Worm (Caenorhabditis elegans) whole organism, mixed stage, embryonic: ENCODE results near the gene mans-4.

Experiments used
- bed-3 ChIP-seq: fragments of 200-800 bp; sonication (Bioruptor generic); optimal IDR thresholded peaks from 3 replicates; lab custom pipeline; 2018; ENCODE audit warnings: mild to moderate bottlenecking, missing genetic modification characterization, moderate library complexity, missing compliant biosample characterization
- blmp-1 ChIP-seq: fragments of 150-350 bp; optimal IDR thresholded peaks from 2 replicates; lab custom pipeline; 2014; ENCODE audit warnings: missing biosample characterization, missing genetic modification characterization
- ceh-39 ChIP-seq: fragments of 150-350 bp; optimal IDR thresholded peaks from 2 replicates; lab custom pipeline; 2014; ENCODE audit warnings: missing biosample characterization, missing genetic modification characterization
- ceh-43 ChIP-seq: fragments of 200-800 bp; sonication (Bioruptor generic); optimal IDR thresholded peaks from 2 replicates; lab custom pipeline; 2018; ENCODE audit warnings: mild to moderate bottlenecking, missing genetic modification characterization, moderate library complexity, missing compliant biosample characterization
- ceh-83 ChIP-seq: fragments of 200-800 bp; sonication (Bioruptor generic); optimal IDR thresholded peaks from 2 replicates; lab custom pipeline; 2018; ENCODE audit warnings: mild to moderate bottlenecking, missing genetic modification characterization, missing compliant biosample characterization
- ces-1 ChIP-seq: fragments of 150-350 bp; optimal IDR thresholded peaks from 2 replicates; lab custom pipeline; 2014; ENCODE audit warnings: missing biosample characterization, missing genetic modification reagents, missing genetic modification characterization
- drap-1 ChIP-seq: fragments of 200-800 bp; sonication (Bioruptor generic); optimal IDR thresholded peaks from 3 replicates; lab custom pipeline; 2018; ENCODE audit warnings: mild to moderate bottlenecking, missing genetic modification characterization, missing compliant biosample characterization
- elt-3 ChIP-seq: fragments of 150-350 bp; optimal IDR thresholded peaks from 2 replicates; lab custom pipeline; 2014; ENCODE audit warnings: missing biosample characterization, missing genetic modification characterization
- ham-2 ChIP-seq: fragments of 200-800 bp; sonication (Bioruptor generic); optimal IDR thresholded peaks from 2 replicates; lab custom pipeline; 2018; ENCODE audit warnings: mild to moderate bottlenecking, missing genetic modification characterization, missing compliant biosample characterization
- hlh-1 ChIP-seq: fragments of 150-350 bp; optimal IDR thresholded peaks from 2 replicates; lab custom pipeline; 2014; ENCODE audit warnings: missing biosample characterization, missing genetic modification reagents, missing genetic modification characterization
- lin-13 ChIP-seq: fragments of 150-350 bp; optimal IDR thresholded peaks from 2 replicates; lab custom pipeline; 2014; ENCODE audit warnings: missing biosample characterization, missing genetic modification characterization
- lin-32 ChIP-seq: fragments of 200-800 bp; sonication (Bioruptor generic); optimal IDR thresholded peaks from 2 replicates; lab custom pipeline; 2018; ENCODE audit warnings: mild to moderate bottlenecking, missing genetic modification characterization, missing compliant biosample characterization
- lsy-2 ChIP-seq: fragments of 150-350 bp; optimal IDR thresholded peaks from 2 replicates; lab custom pipeline; 2014; ENCODE audit warnings: missing biosample characterization, missing genetic modification characterization
- mab-5 ChIP-seq: fragments of 150-350 bp; optimal IDR thresholded peaks from 2 replicates; lab custom pipeline; 2014; ENCODE audit warnings: missing biosample characterization, missing genetic modification characterization
- mep-1 ChIP-seq: fragments of 150-350 bp; optimal IDR thresholded peaks from 2 replicates; lab custom pipeline; 2017; ENCODE audit warnings: missing biosample characterization, missing genetic modification reagents, missing genetic modification characterization, inconsistent platforms
- mls-2 ChIP-seq: sonication (generic microtip); optimal IDR thresholded peaks from 2 replicates; lab custom pipeline; 2016; ENCODE audit warnings: mild to moderate bottlenecking, missing genetic modification characterization, moderate library complexity, missing compliant biosample characterization
- nhr-12 ChIP-seq: fragments of 150-350 bp; optimal IDR thresholded peaks from 2 replicates; lab custom pipeline; 2014; ENCODE audit warnings: missing biosample characterization, missing genetic modification characterization
- nhr-2 ChIP-seq: fragments of 150-350 bp; optimal IDR thresholded peaks from 2 replicates; lab custom pipeline; 2014; ENCODE audit warnings: missing biosample characterization, missing genetic modification characterization
- nhr-237 ChIP-seq: fragments of 150-350 bp; optimal IDR thresholded peaks from 2 replicates; lab custom pipeline; 2014; ENCODE audit warnings: missing biosample characterization, missing genetic modification characterization
- nhr-76 ChIP-seq: sonication (generic microtip); optimal IDR thresholded peaks from 2 replicates; lab custom pipeline; 2017; ENCODE audit warnings: missing biosample characterization, missing genetic modification characterization
- pha-4 ChIP-seq: fragments of 150-350 bp; optimal IDR thresholded peaks from 2 replicates; lab custom pipeline; 2018; ENCODE audit warnings: missing biosample characterization, missing genetic modification reagents, missing genetic modification characterization
- snpc-4 ChIP-seq: fragments of 150-350 bp; optimal IDR thresholded peaks from 2 replicates; lab custom pipeline; 2014; ENCODE audit warnings: missing biosample characterization, missing genetic modification characterization
- sptf-1 ChIP-seq: sonication (generic microtip); optimal IDR thresholded peaks from 2 replicates; lab custom pipeline; 2017; ENCODE audit warnings: mild to moderate bottlenecking, missing genetic modification characterization, moderate library complexity, missing compliant biosample characterization
- tbx-8 ChIP-seq: fragments of 200-800 bp; sonication (Bioruptor generic); optimal IDR thresholded peaks from 2 replicates; lab custom pipeline; 2018; ENCODE audit warnings: mild to moderate bottlenecking, missing genetic modification characterization, moderate library complexity, missing compliant biosample characterization
- unc-120 ChIP-seq: sonication (generic microtip); optimal IDR thresholded peaks from 2 replicates; lab custom pipeline; 2017; ENCODE audit warnings: missing genetic modification characterization, missing compliant biosample characterization; ENCODE audit not compliant: poor library complexity, severe bottlenecking
- unc-39 ChIP-seq: fragments of 150-350 bp; optimal IDR thresholded peaks from 2 replicates; lab custom pipeline; 2014; ENCODE audit warnings: missing biosample characterization, missing genetic modification characterization
- unc-62 ChIP-seq: fragments of 150-350 bp; optimal IDR thresholded peaks from 2 replicates; lab custom pipeline; 2014; ENCODE audit warnings: missing biosample characterization, missing genetic modification reagents, missing genetic modification characterization
- zip-8 ChIP-seq: fragments of 150-350 bp; optimal IDR thresholded peaks from 2 replicates; lab custom pipeline; 2014; ENCODE audit warnings: missing biosample characterization, missing genetic modification characterization
- ztf-11 ChIP-seq: fragments of 150-350 bp; optimal IDR thresholded peaks from 2 replicates; lab custom pipeline; 2014; ENCODE audit warnings: missing biosample characterization, missing genetic modification characterization

Gene mans-4

DNA sequence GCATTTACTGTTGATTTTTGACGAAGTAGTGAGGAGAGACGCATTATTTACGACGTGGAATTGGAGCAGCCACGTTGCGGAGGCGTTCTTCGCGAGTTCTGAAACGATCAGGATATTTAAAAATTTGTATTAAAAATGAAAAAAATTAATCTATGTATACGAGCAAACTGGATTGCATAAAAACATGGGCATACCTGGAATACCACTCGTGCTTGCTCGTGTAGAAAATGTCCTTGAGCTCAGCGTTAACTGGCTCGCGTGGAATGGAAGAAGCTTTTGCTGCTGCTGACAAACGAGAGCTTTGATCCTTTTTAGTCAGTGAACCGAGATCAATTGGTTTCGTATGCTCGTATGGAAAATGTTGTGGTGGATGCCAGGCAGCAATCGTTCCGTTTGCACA, 15.6 kb upstream of the mans-4 start, which contains the start of gene lpl-1:
TSS of gene lpl-1 (minus strand) at position 101 of the 400 bp plus-strand sequence.
- TF ChIP-seq tbx-8 (GFP tag; lab: Kevin White, UChicago) (no peak), sptf-1 (tag; lab: Kevin White, UChicago) (no peak), blmp-1 (tag; lab: Kevin White, UChicago) (no peak), bed-3 (GFP tag; lab: Kevin White, UChicago) (no peak), unc-39 (no peak), lsy-2 (tag; lab: Kevin White, UChicago) (no peak), ceh-39 (no peak), ceh-43 (GFP tag; lab: Kevin White, UChicago) (no peak), unc-62 (GFP tag; lab: Kevin White, UChicago) (no peak), nhr-237 (tag; lab: Kevin White, UChicago) (no peak), hlh-1 (tag; lab: Kevin White, UChicago) (no peak), zip-8 (tag; lab: Kevin White, UChicago) (no peak), mab-5 (tag; lab: Kevin White, UChicago) (no peak), unc-120 (tag; lab: Kevin White, UChicago) (no peak)

DNA sequence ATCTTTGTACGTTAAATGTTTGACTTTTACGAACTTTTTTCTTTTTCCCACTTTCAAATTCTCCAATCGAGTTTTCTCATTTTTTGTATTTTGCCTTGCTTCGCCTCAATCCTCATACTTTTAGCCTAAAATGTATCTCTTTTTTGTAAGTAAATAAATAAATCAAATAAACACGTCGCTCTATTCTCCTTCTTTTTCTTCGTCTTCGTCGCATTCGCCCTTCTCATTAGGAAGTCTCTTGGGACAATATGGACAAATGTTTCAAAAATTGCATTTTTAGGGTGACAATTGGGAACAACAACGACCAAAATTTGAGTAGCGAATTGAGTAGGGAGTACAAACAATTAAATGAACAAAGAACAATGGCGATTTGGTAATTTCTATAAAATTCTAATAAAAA, 13.6 kb upstream of the mans-4 start:
- TF ChIP-seq mls-2: no peak
- TF ChIP-seq ces-1: peak; percentile 95
- TF ChIP-seq, all 35 proteins: peak for 1

DNA sequence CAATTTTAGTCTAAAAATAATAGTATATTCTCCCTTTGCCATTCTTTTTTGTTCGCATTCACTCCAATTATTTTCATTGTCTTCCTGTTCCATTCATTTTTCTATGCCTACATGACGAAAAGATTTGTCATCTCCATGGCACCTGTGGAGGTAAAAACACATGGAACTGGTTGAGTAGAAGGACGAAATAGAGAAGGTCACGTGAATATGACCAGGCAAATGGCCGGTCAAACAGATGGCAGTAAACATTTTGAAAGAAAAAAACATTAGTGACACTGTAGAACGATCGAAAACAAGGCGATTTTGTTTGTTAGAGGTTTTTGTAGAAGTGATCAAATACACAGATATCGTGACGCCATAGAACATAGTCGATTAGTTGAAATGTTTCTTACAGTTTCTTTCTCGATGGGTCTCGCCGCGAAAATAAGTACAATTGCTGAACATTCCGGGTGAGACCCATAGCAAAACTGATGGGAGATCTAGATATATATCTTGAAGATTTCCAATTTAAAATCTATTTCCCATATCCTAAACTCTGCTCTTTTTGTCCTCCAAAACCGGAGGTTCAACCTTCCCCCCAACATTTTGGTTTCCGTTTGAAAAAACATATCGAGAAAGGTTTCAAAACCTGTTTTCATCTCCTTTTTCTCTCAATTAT, 12.3 kb upstream of the mans-4 start:
- TF ChIP-seq elt-3 (tag; lab: Kevin White, UChicago) (no peak), unc-39 (no peak), lin-13 (no peak), lin-32 (GFP tag; lab: Kevin White, UChicago) (no peak), zip-8 (tag; lab: Kevin White, UChicago) (no peak), hlh-1 (tag; lab: Kevin White, UChicago) (no peak), ceh-43 (GFP tag; lab: Kevin White, UChicago) (no peak), mls-2 (no peak), ceh-83 (no peak), snpc-4 (tag; lab: Kevin White, UChicago) (no peak), ztf-11 (tag; lab: Kevin White, UChicago) (no peak)
- TF ChIP-seq, all 35 proteins: peak for 0

DNA sequence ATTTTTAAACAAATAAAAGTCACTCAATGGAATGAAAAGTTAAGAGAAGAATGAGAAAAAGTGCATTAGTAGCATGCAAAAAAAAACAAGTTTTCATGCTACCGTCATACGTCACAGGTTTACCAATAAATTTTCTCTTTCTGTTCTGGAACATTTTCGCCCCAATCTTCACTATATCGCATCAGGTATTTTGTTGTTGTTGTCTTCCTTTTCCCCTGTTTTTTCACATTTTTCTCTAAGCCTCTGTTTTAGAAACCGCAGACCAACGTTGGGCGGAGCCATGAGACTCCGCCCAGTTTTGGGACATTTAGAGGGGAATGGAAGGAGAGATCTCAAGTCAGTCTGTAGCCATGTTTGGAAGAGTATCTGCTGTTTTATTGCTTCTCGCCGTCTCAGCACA, 9.9 kb upstream of the mans-4 start, which contains the start of gene msa-1:
TSS of gene msa-1 (plus strand) at position 301 of the 400 bp plus-strand sequence.
- no peak for TF ChIP-seq ces-1
- TF ChIP-seq nhr-76: no peak
- TF ChIP-seq blmp-1 (tag; lab: Kevin White, UChicago): no peak

DNA sequence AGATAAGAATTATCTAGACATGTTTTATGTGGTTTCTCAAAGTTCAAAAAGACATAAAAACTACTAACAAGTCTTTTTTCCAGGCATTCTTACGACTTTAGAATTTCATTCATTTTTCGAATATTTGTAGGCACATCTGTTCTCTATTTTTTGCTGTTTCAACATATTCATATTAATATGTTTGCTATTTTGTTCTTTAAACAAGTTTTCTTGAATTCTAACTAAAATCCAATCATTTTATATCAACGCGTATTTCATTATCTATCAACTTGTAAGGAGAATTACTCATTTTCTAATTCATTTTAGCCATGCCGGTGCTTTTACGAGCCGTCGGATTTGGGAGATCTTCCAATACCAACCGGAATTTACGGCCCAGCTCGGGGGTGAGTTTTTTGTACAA, 3.7 kb upstream of the mans-4 start, which contains the start of gene twk-8:
TSS of gene twk-8 (plus strand) at position 301 of the 400 bp plus-strand sequence.
- TF ChIP-seq mls-2 (no peak), nhr-76 (no peak), mep-1 (tag; lab: Kevin White, UChicago) (no peak), ces-1 (no peak), elt-3 (tag; lab: Kevin White, UChicago) (no peak), ham-2 (GFP tag; lab: Kevin White, UChicago) (no peak), mab-5 (tag; lab: Kevin White, UChicago) (no peak), lsy-2 (tag; lab: Kevin White, UChicago) (no peak), lin-13 (no peak), blmp-1 (tag; lab: Kevin White, UChicago) (no peak), unc-120 (tag; lab: Kevin White, UChicago) (no peak), ceh-43 (GFP tag; lab: Kevin White, UChicago) (no peak), nhr-2 (tag; lab: Kevin White, UChicago) (no peak), zip-8 (tag; lab: Kevin White, UChicago) (no peak), snpc-4 (tag; lab: Kevin White, UChicago) (no peak), pha-4 (tag; lab: Kevin White, UChicago) (no peak), unc-62 (GFP tag; lab: Kevin White, UChicago) (no peak), nhr-12 (tag; lab: Kevin White, UChicago) (no peak), unc-39 (no peak)

DNA sequence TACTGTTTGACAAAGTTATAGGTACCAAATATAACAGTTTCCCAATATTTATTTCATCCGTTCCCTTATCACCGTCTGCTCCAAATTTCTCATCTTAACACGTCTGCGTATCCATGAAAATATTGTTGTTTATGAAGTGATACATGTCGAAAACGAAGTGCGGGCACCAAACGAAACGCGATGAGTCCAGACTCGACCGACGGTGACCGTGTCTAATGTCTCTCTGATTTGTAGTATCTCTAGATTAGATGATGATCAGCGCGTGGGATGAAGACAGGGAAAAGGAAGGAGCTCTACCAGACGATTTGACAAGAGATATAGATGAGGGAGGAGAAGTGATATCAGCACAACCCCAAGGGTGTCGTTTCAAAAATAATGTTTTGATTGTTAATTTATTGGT, 1.8 kb upstream of the mans-4 start:
- no peak for TF ChIP-seq drap-1
- TF ChIP-seq unc-62 (GFP tag; lab: Kevin White, UChicago): peak; percentile 33
- peak; percentile 83 for TF ChIP-seq unc-120 (tag; lab: Kevin White, UChicago)
- no peak for TF ChIP-seq ceh-39
- TF ChIP-seq hlh-1 (tag; lab: Kevin White, UChicago): peak; percentile 25
